Worm (Caenorhabditis elegans) whole organism, mixed stage, embryonic: ENCODE data around the gene F26D2.14.

Experiments
- lsy-2 ChIP-seq: fragments of 150-350 bp; optimal IDR thresholded peaks from 2 replicates; lab custom pipeline; 2014; ENCODE audit warnings: missing biosample characterization, missing genetic modification characterization
- mab-5 ChIP-seq: fragments of 150-350 bp; optimal IDR thresholded peaks from 2 replicates; lab custom pipeline; 2014; ENCODE audit warnings: missing biosample characterization, missing genetic modification characterization
- nhr-2 ChIP-seq: fragments of 150-350 bp; optimal IDR thresholded peaks from 2 replicates; lab custom pipeline; 2014; ENCODE audit warnings: missing biosample characterization, missing genetic modification characterization
- pha-4 ChIP-seq: fragments of 150-350 bp; optimal IDR thresholded peaks from 2 replicates; lab custom pipeline; 2018; ENCODE audit warnings: missing biosample characterization, missing genetic modification reagents, missing genetic modification characterization
- unc-62 ChIP-seq: fragments of 150-350 bp; optimal IDR thresholded peaks from 2 replicates; lab custom pipeline; 2014; ENCODE audit warnings: missing biosample characterization, missing genetic modification reagents, missing genetic modification characterization

ce11 chrV:16470916-16471315 is 35.3 kb downstream of the F26D2.14 start, which contains the start of gene srh-138:
- TF ChIP-seq nhr-2 (tag; lab: Kevin White, UChicago) (no peak), unc-62 (GFP tag; lab: Kevin White, UChicago) (no peak), lsy-2 (tag; lab: Kevin White, UChicago) (no peak), mab-5 (tag; lab: Kevin White, UChicago) (no peak), pha-4 (no peak)
